Worm (Caenorhabditis elegans): Measurements from ENCODE around the gene srbc-11.
"Not testable (repeated sequence)": the region's sequence is repeated elsewhere in the genome, so short reads cannot be mapped to it uniquely, and the experiment has no call there.

srbc-11 gene

ce11 chrV:7511465-7511864, 16.4 kb upstream of the srbc-11 start, which contains the start of gene nhr-171:
Gene nhr-171 (plus strand): TSS chrV:7511765.
- TF ChIP-seq W03F9.2, him-1, dao-5 (tag; optimal IDR thresholded peaks at IDR 0.05): not testable (repeated sequence)

DNA sequence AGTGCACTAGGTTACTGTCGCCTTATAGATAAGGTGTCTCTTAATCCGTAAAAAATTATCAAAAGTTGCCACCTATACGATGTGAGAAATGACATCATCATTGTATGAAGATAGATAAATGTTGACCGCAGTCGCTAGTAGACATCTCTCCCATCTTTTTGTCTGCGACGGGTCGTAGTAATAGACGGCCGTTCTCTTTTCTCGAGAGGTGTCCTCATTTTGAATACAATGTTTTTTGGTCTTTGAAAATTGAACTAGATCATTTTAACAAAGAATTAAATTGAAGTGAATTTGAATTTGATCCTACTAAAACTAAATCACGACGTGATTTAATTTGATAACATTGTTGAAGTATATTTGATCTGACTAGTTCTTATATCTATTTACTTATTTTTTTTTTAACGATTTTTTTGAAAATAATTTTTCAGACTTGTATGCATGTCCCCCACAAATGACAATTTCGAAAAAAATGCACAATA, 13.5 kb upstream of the srbc-11 start, which contains the start of the genes str-31 and nhr-172:
Gene str-31, minus strand, starts transcription at position 101 of the 479 bp plus-strand sequence.
Gene nhr-172, plus strand, starts transcription at position 429 of the 479 bp plus-strand sequence.
- no peak for TF ChIP-seq him-1 (tag; optimal IDR thresholded peaks at IDR 0.05)
- no peak for TF ChIP-seq dao-5 (tag; optimal IDR thresholded peaks at IDR 0.05)
- TF ChIP-seq W03F9.2 (tag; optimal IDR thresholded peaks at IDR 0.05): no peak

DNA sequence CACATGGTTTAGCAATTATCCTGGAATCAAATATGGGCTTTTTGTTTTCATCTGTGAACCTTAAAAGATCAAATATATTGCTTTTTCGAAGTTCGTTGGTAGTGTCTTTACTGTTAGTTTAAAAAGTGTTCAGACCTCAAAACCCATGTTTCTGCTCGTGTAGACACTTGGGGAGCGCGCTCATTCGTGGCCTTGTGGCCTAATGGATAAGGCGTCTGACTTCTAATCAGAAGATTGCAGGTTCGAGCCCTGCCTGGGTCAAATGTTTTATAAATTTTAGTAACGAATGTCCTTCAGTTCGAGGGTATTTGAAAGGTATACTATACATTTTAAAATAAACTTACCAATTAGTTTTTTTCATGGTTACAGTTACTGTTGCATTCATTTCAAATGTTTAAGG, 11.1 kb upstream of the srbc-11 start:
- TF ChIP-seq him-1 (tag; optimal IDR thresholded peaks at IDR 0.05): no peak
- no peak for TF ChIP-seq dao-5 (tag; optimal IDR thresholded peaks at IDR 0.05)
- no peak for TF ChIP-seq W03F9.2 (tag; optimal IDR thresholded peaks at IDR 0.05)

DNA sequence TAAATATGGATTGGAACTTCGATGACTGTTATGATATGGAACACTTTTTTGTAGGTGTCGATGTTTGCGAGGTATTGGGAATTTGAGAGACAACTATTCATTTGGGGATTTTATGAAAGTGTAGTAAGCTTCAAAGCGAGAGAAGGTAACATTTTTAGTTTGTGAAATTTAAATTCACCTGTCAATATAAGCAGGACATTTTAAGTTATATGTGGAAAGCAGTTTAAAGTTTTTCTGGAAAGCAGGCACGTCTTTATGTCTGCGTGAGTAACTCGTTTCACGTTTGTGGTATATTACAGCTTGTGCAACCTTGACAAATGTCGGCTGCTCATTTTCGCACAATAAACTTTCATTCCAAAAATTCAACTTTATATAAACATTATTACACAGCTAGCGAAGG, 9.2 kb upstream of the srbc-11 start, which contains the start of gene srh-229:
Gene srh-229, minus strand, starts transcription at position 101 of the 400 bp plus-strand sequence.
- TF ChIP-seq W03F9.2 (tag; optimal IDR thresholded peaks at IDR 0.05) (no peak), him-1 (tag; optimal IDR thresholded peaks at IDR 0.05) (no peak), dao-5 (tag; optimal IDR thresholded peaks at IDR 0.05) (no peak)

- TF ChIP-seq him-1 (tag; optimal IDR thresholded peaks at IDR 0.05) (no peak), dao-5 (tag; optimal IDR thresholded peaks at IDR 0.05) (no peak), W03F9.2 (tag; optimal IDR thresholded peaks at IDR 0.05) (no peak)
Measured at ce11 chrV:7501194-7501593, 6.1 kb upstream of the srbc-11 start.

DNA sequence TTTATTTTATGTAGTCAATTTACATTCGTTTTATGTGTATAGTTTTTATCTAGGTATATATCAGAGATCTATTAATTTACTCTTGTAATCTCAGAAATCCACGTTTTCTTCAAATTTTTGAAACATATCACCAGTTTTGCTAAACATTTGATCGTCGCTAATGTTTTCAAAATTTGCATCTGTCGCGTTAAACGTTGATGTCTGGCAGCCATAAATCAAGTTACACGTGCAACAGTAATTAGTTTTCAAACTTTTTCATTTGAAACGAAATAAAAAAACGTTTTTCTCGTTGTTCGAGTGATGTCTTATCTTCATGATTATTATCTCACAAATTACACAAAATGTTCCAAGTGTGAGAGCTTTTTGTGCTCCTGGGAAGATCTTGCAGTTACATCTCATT, 2.4 kb upstream of the srbc-11 start, which contains the start of gene srh-79:
Gene srh-79, plus strand, starts transcription at position 301 of the 400 bp plus-strand sequence.
- TF ChIP-seq W03F9.2 (tag; optimal IDR thresholded peaks at IDR 0.05): no peak

ce11 chrV:7492924-7493323, 2.2 kb downstream of the srbc-11 start, which contains the start of gene srbc-10:
Gene srbc-10 (minus strand): TSS chrV:7493024.
- no peak for TF ChIP-seq dao-5 (tag; optimal IDR thresholded peaks at IDR 0.05)
- TF ChIP-seq him-1 (tag; optimal IDR thresholded peaks at IDR 0.05): no peak

DNA sequence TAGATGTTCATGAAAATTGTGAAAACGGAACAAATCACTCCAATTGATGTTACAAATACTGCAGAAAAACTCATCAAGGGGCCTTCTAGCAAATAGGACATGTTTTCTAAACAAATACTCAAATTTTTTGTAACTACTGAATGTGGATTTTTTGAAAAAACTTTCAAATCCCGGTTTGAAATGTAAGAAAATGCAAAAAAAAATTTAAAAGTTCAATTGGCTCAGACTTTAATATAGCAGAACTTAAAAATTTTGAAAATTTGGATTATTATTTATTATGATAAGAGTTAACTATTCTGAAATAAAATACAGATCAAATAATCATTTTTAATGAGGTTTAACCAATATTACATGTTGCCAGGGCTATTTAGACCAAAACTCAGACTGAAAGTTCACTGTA, 4.7 kb downstream of the srbc-11 start, which contains the start of gene srbc-9:
Gene srbc-9, minus strand, starts transcription at position 101 of the 400 bp plus-strand sequence.
- no peak for TF ChIP-seq him-1 (tag; optimal IDR thresholded peaks at IDR 0.05)
- no peak for TF ChIP-seq W03F9.2 (tag; optimal IDR thresholded peaks at IDR 0.05)
- no peak for TF ChIP-seq dao-5 (tag; optimal IDR thresholded peaks at IDR 0.05)

ce11 chrV:7487518-7487917, 7.6 kb downstream of the srbc-11 start, which contains the start of gene srbc-7:
Gene srbc-7 (minus strand): TSS chrV:7487618.
- TF ChIP-seq dao-5 (tag; optimal IDR thresholded peaks at IDR 0.05): no peak
- TF ChIP-seq W03F9.2 (tag; optimal IDR thresholded peaks at IDR 0.05): no peak

ce11 chrV:7485000-7485399, 10.1 kb downstream of the srbc-11 start, which contains the start of gene srbc-8:
Gene srbc-8 (minus strand): TSS chrV:7485100.
- TF ChIP-seq dao-5 (tag; optimal IDR thresholded peaks at IDR 0.05) (no peak), W03F9.2 (tag; optimal IDR thresholded peaks at IDR 0.05) (no peak), him-1 (tag; optimal IDR thresholded peaks at IDR 0.05) (no peak)

ce11 chrV:7480949-7481348, 14.1 kb downstream of the srbc-11 start, which contains the start of gene C18B10.6:
Gene C18B10.6 (minus strand): TSS chrV:7481049.
- TF ChIP-seq W03F9.2 (tag; optimal IDR thresholded peaks at IDR 0.05): no peak
- no peak for TF ChIP-seq dao-5 (tag; optimal IDR thresholded peaks at IDR 0.05)
- no peak for TF ChIP-seq him-1 (tag; optimal IDR thresholded peaks at IDR 0.05)

DNA sequence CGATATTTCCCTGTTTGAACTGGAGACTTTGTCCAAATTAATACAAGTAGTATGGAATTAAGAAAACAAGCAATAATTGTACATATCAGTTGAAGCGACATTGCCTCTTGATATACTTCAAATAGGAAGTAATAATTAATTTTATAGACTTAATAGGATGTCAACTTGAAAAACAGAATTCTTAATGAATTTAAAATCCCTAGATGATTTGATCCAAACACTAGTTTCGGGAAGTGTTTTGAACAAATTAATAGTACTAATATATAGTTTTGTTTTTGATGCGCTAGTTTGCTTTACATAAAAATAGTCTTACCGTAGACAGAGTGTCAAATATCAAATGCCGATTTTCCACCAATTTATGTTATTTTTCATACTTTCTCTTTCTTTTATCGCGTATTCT, 16.7 kb downstream of the srbc-11 start, which contains the start of gene str-190:
Gene str-190, minus strand, starts transcription at position 101 of the 400 bp plus-strand sequence.
- TF ChIP-seq him-1 (tag; optimal IDR thresholded peaks at IDR 0.05): no peak
- TF ChIP-seq W03F9.2 (tag; optimal IDR thresholded peaks at IDR 0.05): no peak
- TF ChIP-seq dao-5 (tag; optimal IDR thresholded peaks at IDR 0.05): no peak

DNA sequence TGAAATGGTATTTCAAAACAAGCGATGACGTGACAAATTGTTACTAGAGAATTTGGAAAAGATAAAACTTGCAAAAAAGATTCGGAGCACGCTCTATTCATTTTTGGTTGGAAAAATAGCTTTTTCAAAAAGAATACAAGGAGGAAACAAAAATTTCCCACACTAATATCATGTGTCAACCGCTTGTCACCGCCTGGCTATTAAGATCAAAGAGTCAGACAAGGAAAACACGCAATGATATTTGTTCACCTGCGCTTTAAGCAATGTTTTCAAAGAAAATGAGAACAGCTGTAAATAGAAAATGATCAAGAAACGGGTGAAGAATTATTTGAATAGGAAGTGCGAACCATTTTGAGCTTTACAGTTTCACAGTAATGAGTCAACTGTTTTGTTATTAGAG, 18.3 kb downstream of the srbc-11 start, which contains the start of gene srh-125:
Gene srh-125, minus strand, starts transcription at position 101 of the 400 bp plus-strand sequence.
- no peak for TF ChIP-seq him-1 (tag; optimal IDR thresholded peaks at IDR 0.05)
- no peak for TF ChIP-seq dao-5 (tag; optimal IDR thresholded peaks at IDR 0.05)
- no peak for TF ChIP-seq W03F9.2 (tag; optimal IDR thresholded peaks at IDR 0.05)

DNA sequence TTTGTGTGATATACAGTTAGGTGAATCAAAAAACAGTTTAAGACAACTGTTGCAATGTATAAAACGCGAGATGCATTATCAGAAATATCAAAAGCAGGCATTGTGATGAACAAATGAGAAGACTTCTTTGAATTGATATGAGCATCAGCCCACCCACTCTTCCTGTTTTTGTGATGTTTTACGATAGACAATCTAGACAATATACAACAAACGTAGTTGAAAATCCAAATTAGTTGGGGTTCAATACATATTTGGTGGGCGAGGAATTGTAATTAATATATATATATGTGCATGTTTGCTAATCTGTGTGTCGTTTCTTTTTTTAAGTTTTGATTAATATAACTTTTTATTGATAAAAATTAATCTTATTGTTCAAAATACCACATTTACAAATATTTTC, 22.3 kb downstream of the srbc-11 start, which contains the start of gene str-28:
Gene str-28, minus strand, starts transcription at position 101 of the 400 bp plus-strand sequence.
- no peak for TF ChIP-seq dao-5 (tag; optimal IDR thresholded peaks at IDR 0.05)
- no peak for TF ChIP-seq him-1 (tag; optimal IDR thresholded peaks at IDR 0.05)
- TF ChIP-seq W03F9.2 (tag; optimal IDR thresholded peaks at IDR 0.05): no peak
